Worm (Caenorhabditis elegans) whole organism, L3 larva: Measurements from ENCODE around the gene Y25C1A.2.

ENCODE experiments used
- R02D3.7 ChIP-seq: fragments of 150-350 bp; optimal IDR thresholded peaks from 2 replicates; lab custom pipeline; 2014; ENCODE audit warnings: missing biosample characterization, missing genetic modification characterization
- ZK546.5 ChIP-seq: sonication (generic microtip); optimal IDR thresholded peaks from 2 replicates; lab custom pipeline; 2017; ENCODE audit warnings: missing biosample characterization, missing genetic modification characterization
- ceh-16 ChIP-seq: sonication (generic microtip); optimal IDR thresholded peaks from 2 replicates; lab custom pipeline; 2017; ENCODE audit warnings: missing biosample characterization, missing genetic modification characterization
- ceh-28 ChIP-seq: fragments of 150-350 bp; optimal IDR thresholded peaks from 2 replicates; lab custom pipeline; 2014; ENCODE audit warnings: missing biosample characterization, missing genetic modification reagents, missing genetic modification characterization
- ceh-82 ChIP-seq: fragments of 150-350 bp; optimal IDR thresholded peaks from 2 replicates; lab custom pipeline; 2014; ENCODE audit warnings: missing biosample characterization, missing genetic modification characterization
- ceh-9 ChIP-seq: sonication (generic microtip); optimal IDR thresholded peaks from 2 replicates; lab custom pipeline; 2018; ENCODE audit warnings: missing biosample characterization, missing genetic modification characterization
- egl-27 ChIP-seq: sonication (generic microtip); optimal IDR thresholded peaks from 4 replicates; lab custom pipeline; 2017; ENCODE audit warnings: missing biosample characterization, missing genetic modification reagents, missing genetic modification characterization
- egl-5 ChIP-seq: fragments of 150-350 bp; optimal IDR thresholded peaks from 2 replicates; lab custom pipeline; 2017; ENCODE audit warnings: missing biosample characterization, missing genetic modification reagents, missing genetic modification characterization, inconsistent platforms
- elt-1 ChIP-seq: fragments of 150-350 bp; optimal IDR thresholded peaks from 2 replicates; lab custom pipeline; 2014; ENCODE audit warnings: missing biosample characterization, missing genetic modification characterization
- elt-2 ChIP-seq: sonication (generic microtip); optimal IDR thresholded peaks from 2 replicates; lab custom pipeline; 2016; ENCODE audit warnings: missing genetic modification reagents, mild to moderate bottlenecking, missing genetic modification characterization, missing compliant biosample characterization
- elt-3 ChIP-seq, 3 experiments: fragments of 150-350 bp in 1 of 3; sonication (generic microtip) in 2 of 3; optimal IDR thresholded peaks; 2 replicates in 2 of 3; 4 replicates in 1 of 3; lab custom pipeline; 2014 to 2017; ENCODE audit warnings: missing biosample characterization in 3 of 3, missing genetic modification characterization in 3 of 3
- eor-1 ChIP-seq, 2 experiments: fragments of 150-350 bp; optimal IDR thresholded peaks; 2 replicates each; lab custom pipeline; 2014 to 2018; ENCODE audit warnings: missing biosample characterization in 2 of 2, missing genetic modification characterization in 2 of 2
- fkh-10 ChIP-seq: sonication (generic microtip); optimal IDR thresholded peaks from 2 replicates; lab custom pipeline; 2017; ENCODE audit warnings: missing biosample characterization, missing genetic modification reagents, missing genetic modification characterization
- fkh-2 ChIP-seq: fragments of 150-350 bp; optimal IDR thresholded peaks from 2 replicates; lab custom pipeline; 2014; ENCODE audit warnings: missing biosample characterization, missing genetic modification reagents, missing genetic modification characterization
- fos-1 ChIP-seq: fragments of 150-350 bp; optimal IDR thresholded peaks from 2 replicates; lab custom pipeline; 2014; ENCODE audit warnings: missing biosample characterization, missing genetic modification characterization
- jun-1 ChIP-seq: fragments of 150-350 bp; optimal IDR thresholded peaks from 2 replicates; lab custom pipeline; 2014; ENCODE audit warnings: missing biosample characterization, missing genetic modification reagents, missing genetic modification characterization
- lin-15B ChIP-seq: fragments of 150-350 bp; optimal IDR thresholded peaks from 2 replicates; lab custom pipeline; 2014; ENCODE audit warnings: missing biosample characterization, missing genetic modification characterization
- lin-39 ChIP-seq: fragments of 150-350 bp; optimal IDR thresholded peaks from 2 replicates; lab custom pipeline; 2018; ENCODE audit warnings: missing biosample characterization, missing genetic modification reagents, missing genetic modification characterization
- lsy-12 ChIP-seq: sonication (generic microtip); optimal IDR thresholded peaks from 2 replicates; lab custom pipeline; 2016; ENCODE audit warnings: mild to moderate bottlenecking, missing genetic modification characterization, missing compliant biosample characterization
- mdl-1 ChIP-seq: fragments of 150-350 bp; optimal IDR thresholded peaks from 2 replicates; lab custom pipeline; 2014; ENCODE audit warnings: missing biosample characterization, missing genetic modification characterization
- nfya-1 ChIP-seq: sonication (generic microtip); optimal IDR thresholded peaks from 2 replicates; lab custom pipeline; 2017; ENCODE audit warnings: missing genetic modification characterization, mild to moderate bottlenecking, missing compliant biosample characterization, antibody characterized with exemption, moderate library complexity; ENCODE audit not compliant: insufficient read depth
- nhr-11 ChIP-seq: fragments of 150-350 bp; optimal IDR thresholded peaks from 2 replicates; lab custom pipeline; 2014; ENCODE audit warnings: missing biosample characterization, missing genetic modification characterization
- nhr-12 ChIP-seq: fragments of 150-350 bp; optimal IDR thresholded peaks from 2 replicates; lab custom pipeline; 2014; ENCODE audit warnings: missing biosample characterization, missing genetic modification characterization
- nhr-23 ChIP-seq: fragments of 150-350 bp; optimal IDR thresholded peaks from 2 replicates; lab custom pipeline; 2014; ENCODE audit warnings: missing biosample characterization, missing genetic modification reagents, missing genetic modification characterization
- nhr-25 ChIP-seq: sonication (generic microtip); optimal IDR thresholded peaks from 2 replicates; lab custom pipeline; 2017; ENCODE audit warnings: missing biosample characterization, missing genetic modification characterization
- nhr-28 ChIP-seq: fragments of 150-350 bp; optimal IDR thresholded peaks from 2 replicates; lab custom pipeline; 2014; ENCODE audit warnings: missing biosample characterization, missing genetic modification characterization
- nhr-76 ChIP-seq: fragments of 150-350 bp; sonication (generic microtip); optimal IDR thresholded peaks from 5 replicates; lab custom pipeline; 2014; ENCODE audit warnings: missing biosample characterization, missing genetic modification characterization
- nhr-77 ChIP-seq: fragments of 150-350 bp; optimal IDR thresholded peaks from 2 replicates; lab custom pipeline; 2014; ENCODE audit warnings: missing biosample characterization, missing genetic modification characterization
- pqm-1 ChIP-seq: fragments of 150-350 bp; optimal IDR thresholded peaks from 2 replicates; lab custom pipeline; 2017; ENCODE audit warnings: missing biosample characterization, missing genetic modification characterization, inconsistent platforms
- skn-1 ChIP-seq: fragments of 150-350 bp; optimal IDR thresholded peaks from 2 replicates; lab custom pipeline; 2014; ENCODE audit warnings: missing biosample characterization, missing genetic modification characterization
- snpc-4 ChIP-seq: fragments of 150-350 bp; optimal IDR thresholded peaks from 2 replicates; lab custom pipeline; 2014; ENCODE audit warnings: missing biosample characterization, missing genetic modification characterization
- tbx-2 ChIP-seq: sonication (generic microtip); optimal IDR thresholded peaks from 2 replicates; lab custom pipeline; 2016; ENCODE audit warnings: mild to moderate bottlenecking, missing genetic modification characterization, missing compliant biosample characterization
- unc-39 ChIP-seq: sonication (generic microtip); optimal IDR thresholded peaks from 4 replicates; lab custom pipeline; 2017; ENCODE audit warnings: missing biosample characterization, missing genetic modification characterization
- unc-62 ChIP-seq: fragments of 150-350 bp; sonication (generic microtip); optimal IDR thresholded peaks from 4 replicates; lab custom pipeline; 2014; ENCODE audit warnings: missing biosample characterization, missing genetic modification reagents, missing genetic modification characterization
- zag-1 ChIP-seq: fragments of 150-350 bp; optimal IDR thresholded peaks from 2 replicates; lab custom pipeline; 2014; ENCODE audit warnings: missing biosample characterization, missing genetic modification characterization
- ztf-11 ChIP-seq: fragments of 150-350 bp; optimal IDR thresholded peaks from 2 replicates; lab custom pipeline; 2014; ENCODE audit warnings: missing biosample characterization, missing genetic modification characterization

The Y25C1A.2 gene

DNA sequence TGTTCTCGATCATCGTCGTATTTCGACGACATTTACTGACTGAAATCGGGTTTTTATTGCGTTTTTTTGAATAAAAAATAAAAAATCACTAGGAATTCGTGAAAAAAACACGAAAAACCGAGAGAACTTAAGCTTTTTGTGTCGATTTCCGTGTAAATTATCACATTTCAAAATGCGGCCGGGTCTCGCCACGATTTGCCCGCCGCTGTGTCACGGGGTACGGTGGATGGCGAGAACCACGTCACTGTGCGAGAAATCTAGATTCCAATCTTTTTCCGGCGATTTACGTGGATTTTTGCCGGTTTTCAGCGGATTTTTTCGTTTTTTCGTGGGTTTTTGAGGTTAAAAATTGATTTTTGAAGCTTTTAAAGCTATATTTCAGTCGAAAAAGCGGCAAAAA is 35.5 kb upstream of the Y25C1A.2 start, which contains the start of gene Y25C1A.8 (continued):
- no peak for TF ChIP-seq nhr-28

- no peak for TF ChIP-seq ceh-82
- no peak for TF ChIP-seq pqm-1 (tag; lab: Kevin White, UChicago)
- TF ChIP-seq elt-3 (tag; optimal IDR thresholded peaks at IDR 0.05; lab: Kevin White, UChicago): no peak
- TF ChIP-seq elt-1 (tag; lab: Kevin White, UChicago): no peak
- no peak for TF ChIP-seq snpc-4 (tag; lab: Kevin White, UChicago)
- no peak for TF ChIP-seq lin-15B (tag; lab: Kevin White, UChicago)
- no peak for TF ChIP-seq nhr-76 (tag; lab: Kevin White, UChicago)
- no peak for TF ChIP-seq nhr-25 (tag; lab: Kevin White, UChicago)
- no peak for TF ChIP-seq nhr-77 (tag; lab: Kevin White, UChicago)
- no peak for TF ChIP-seq ZK546.5 (tag; lab: Kevin White, UChicago)
Measured at ce11 chrII:3078496-3078895, 33.9 kb upstream of the Y25C1A.2 start, which contains the start of gene copb-1. Gene copb-1 (plus strand): TSS chrII:3078796.

DNA sequence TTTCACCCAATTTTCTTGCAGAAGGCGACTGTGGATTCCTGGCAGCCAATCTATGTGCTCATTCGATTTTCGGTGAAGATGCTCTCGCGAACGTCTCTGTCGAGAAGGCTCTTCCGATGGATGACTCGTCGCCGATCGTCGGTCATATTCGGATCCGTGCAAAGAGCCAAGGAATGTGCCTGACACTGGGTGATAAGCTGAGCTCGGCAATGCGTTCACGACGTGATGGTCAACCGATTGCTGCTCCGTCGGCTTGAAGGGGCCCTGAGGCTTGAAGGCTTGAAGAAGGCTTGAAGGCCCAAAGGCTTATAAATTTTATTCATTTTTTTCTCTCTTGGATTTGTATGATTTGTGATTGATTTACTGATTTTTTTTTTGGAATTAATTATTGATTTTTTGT is 25.3 kb upstream of the Y25C1A.2 start:
- no peak for TF ChIP-seq elt-1 (tag; lab: Kevin White, UChicago)
- TF ChIP-seq ceh-16 (tag; lab: Kevin White, UChicago): no peak
- TF ChIP-seq egl-5 (tag; lab: Kevin White, UChicago): no peak
- TF ChIP-seq egl-27 (tag; lab: Kevin White, UChicago): no peak
- no peak for TF ChIP-seq ztf-11 (tag; lab: Kevin White, UChicago)
- no peak for TF ChIP-seq R02D3.7 (tag; lab: Kevin White, UChicago)
- TF ChIP-seq nfya-1 (tag; lab: Kevin White, UChicago): no peak
- no peak for TF ChIP-seq nhr-76 (tag; lab: Kevin White, UChicago)
- TF ChIP-seq jun-1 (tag; lab: Kevin White, UChicago): no peak
- no peak for TF ChIP-seq ceh-9 (tag; lab: Kevin White, UChicago)
- TF ChIP-seq tbx-2: no peak
- TF ChIP-seq ceh-28 (tag; lab: Kevin White, UChicago): no peak
- no peak for TF ChIP-seq fkh-10 (GFP tag; lab: Kevin White, UChicago)
- no peak for TF ChIP-seq skn-1
- TF ChIP-seq eor-1 (tag; optimal IDR thresholded peaks at IDR 0.05; lab: Kevin White, UChicago): no peak
- no peak for TF ChIP-seq nhr-11
- no peak for TF ChIP-seq elt-2 (tag; lab: Kevin White, UChicago)
- TF ChIP-seq nhr-23 (tag; lab: Kevin White, UChicago): no peak
- TF ChIP-seq lin-15B (tag; lab: Kevin White, UChicago): no peak

ce11 chrII:3091268-3091667 is 21.1 kb upstream of the Y25C1A.2 start, which contains the start of gene srg-21:
Gene srg-21 (minus strand): TSS chrII:3091368.
- no peak for TF ChIP-seq ceh-28 (tag; lab: Kevin White, UChicago)
- no peak for TF ChIP-seq unc-62 (GFP tag; lab: Kevin White, UChicago)
- no peak for TF ChIP-seq mdl-1 (tag; lab: Kevin White, UChicago)
- TF ChIP-seq nhr-12 (tag; lab: Kevin White, UChicago): no peak
- TF ChIP-seq fos-1: no peak
- no peak for TF ChIP-seq lin-15B (tag; lab: Kevin White, UChicago)
- no peak for TF ChIP-seq lsy-12
- TF ChIP-seq ceh-82: no peak
- TF ChIP-seq nhr-76 (tag; lab: Kevin White, UChicago): no peak
- TF ChIP-seq fkh-10 (GFP tag; lab: Kevin White, UChicago): no peak
- no peak for TF ChIP-seq eor-1 (tag; optimal IDR thresholded peaks at IDR 0.05; lab: Kevin White, UChicago)
- TF ChIP-seq unc-39 (tag; lab: Kevin White, UChicago): no peak
- no peak for TF ChIP-seq zag-1
- TF ChIP-seq nfya-1 (tag; lab: Kevin White, UChicago): no peak

ce11 chrII:3093352-3093751 is 19.1 kb upstream of the Y25C1A.2 start, which contains the start of gene srg-22:
Gene srg-22 (minus strand): TSS chrII:3093452.
- TF ChIP-seq fkh-10 (GFP tag; lab: Kevin White, UChicago) (no peak), fkh-2 (tag; lab: Kevin White, UChicago) (no peak), lin-39 (tag; lab: Kevin White, UChicago) (no peak)
